Fruit fly (Drosophila melanogaster) Kc167 (cell line): Measurements from ENCODE around the gene Sodh2.

Source experiments
- Myc ChIP-seq: fragments of >200 bp; optimal IDR thresholded peaks from 2 replicates; lab custom pipeline; 2017; ENCODE audit warnings: missing external identifiers
- Sin3A ChIP-seq: fragments of >200 bp; optimal IDR thresholded peaks from 2 replicates; lab custom pipeline; 2018; ENCODE audit warnings: missing external identifiers
- h ChIP-seq: fragments of >200 bp; optimal IDR thresholded peaks from 3 replicates; lab custom pipeline; 2018; ENCODE audit warnings: missing external identifiers
- insv ChIP-seq: fragments of >200 bp; optimal IDR thresholded peaks from 3 replicates; lab custom pipeline; 2018; ENCODE audit warnings: missing external identifiers
- psq ChIP-seq: fragments of >200 bp; optimal IDR thresholded peaks from 2 replicates; lab custom pipeline; 2017; ENCODE audit warnings: missing external identifiers
- ttk ChIP-seq: sonication (Bioruptor generic); optimal IDR thresholded peaks from 2 replicates; lab custom pipeline; 2017; ENCODE audit warnings: missing external identifiers

Sodh2 gene

dm6 chr3R:10878628-10879027 is 2.4 kb downstream of the Sodh2 start:
- no peak for TF ChIP-seq psq (lab: Kevin White, UChicago)
- TF ChIP-seq insv (lab: Kevin White, UChicago), result no peak

dm6 chr3R:10879219-10879618 is 3.0 kb downstream of the Sodh2 start, which contains the start of gene CG14695:
CG14695 (minus strand) TSS chr3R:10879319.
- TF ChIP-seq insv (lab: Kevin White, UChicago) (no peak), Myc (lab: Kevin White, UChicago) (no peak), psq (lab: Kevin White, UChicago) (no peak), ttk (no peak), h (lab: Kevin White, UChicago) (no peak), Sin3A (no peak)

- TF ChIP-seq ttk, result no peak
Measured at dm6 chr3R:10881824-10882559, 5.8 kb downstream of the Sodh2 start, which contains the start of gene Tpc1. Tpc1 (minus strand) TSS chr3R:10882188.

DNA sequence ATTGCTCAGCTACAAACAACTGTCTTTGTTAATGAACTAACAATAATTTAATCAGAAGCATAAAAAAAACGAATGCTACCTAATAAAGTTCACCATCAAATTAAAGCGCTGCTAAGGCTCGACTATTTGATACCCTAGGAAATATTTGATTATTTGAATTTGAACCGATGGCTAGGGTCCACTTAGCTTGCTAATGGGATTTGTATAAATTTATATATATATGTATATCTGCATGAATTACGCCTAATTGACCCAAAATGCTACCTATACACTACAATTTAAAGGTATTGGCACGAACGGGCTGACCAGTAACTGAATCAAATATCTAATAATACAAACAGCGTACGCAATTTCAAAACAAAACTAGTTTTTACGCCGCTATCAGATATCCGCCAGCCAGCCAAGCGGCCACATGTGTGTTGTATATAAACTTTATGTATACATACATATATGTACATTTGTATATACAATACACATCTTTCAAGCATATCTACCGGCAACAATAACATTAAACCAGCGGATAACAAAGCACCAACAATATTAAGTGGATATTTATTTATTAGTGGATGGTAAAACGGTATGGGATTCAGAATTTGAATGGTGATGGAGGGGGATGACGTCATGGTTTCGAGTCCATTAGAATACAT is 8.0 kb downstream of the Sodh2 start:
- TF ChIP-seq h (lab: Kevin White, UChicago) (no peak), insv (lab: Kevin White, UChicago) (no peak)

DNA sequence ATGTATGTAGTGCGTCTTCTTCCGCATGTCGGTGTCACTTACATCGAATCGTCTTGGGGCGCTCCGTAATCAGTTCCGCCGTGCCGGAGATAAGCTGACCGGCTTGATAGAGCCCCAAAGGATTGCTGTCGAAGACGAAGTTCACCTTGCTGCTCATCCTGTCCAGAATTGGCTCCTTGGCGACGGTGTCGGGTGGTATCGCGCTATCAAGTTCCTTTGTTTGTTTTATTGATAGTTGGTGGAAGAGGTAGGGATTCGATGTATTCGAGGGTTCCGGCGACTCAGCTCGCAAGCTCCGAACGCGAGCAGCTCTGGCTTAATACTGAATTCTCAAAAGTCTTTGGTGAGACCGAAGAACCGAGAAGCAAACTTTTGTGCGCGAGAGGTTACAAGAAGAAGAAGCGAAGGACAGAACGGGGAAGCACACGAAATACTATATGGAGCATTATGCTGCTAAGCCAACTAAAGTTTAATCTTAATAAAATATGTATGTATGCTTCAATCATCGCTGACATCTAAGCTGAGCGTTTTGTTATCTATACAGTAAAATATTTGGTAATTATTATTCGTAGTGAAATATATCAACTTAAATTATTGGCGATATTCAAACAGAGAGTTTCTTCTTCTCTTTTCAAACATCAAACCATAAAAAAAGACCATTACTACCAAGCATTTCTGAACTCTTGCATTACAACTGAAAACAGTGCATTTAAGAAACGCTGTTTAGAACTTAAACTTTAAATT is 8.7 kb downstream of the Sodh2 start, which contains the start of gene CG14696:
Gene CG14696 (minus strand): TSS at position 324 of the 744 bp plus-strand sequence.
- TF ChIP-seq insv (lab: Kevin White, UChicago) (no peak), psq (lab: Kevin White, UChicago) (no peak), ttk (no peak), Sin3A (no peak), Myc (lab: Kevin White, UChicago) (no peak), h (lab: Kevin White, UChicago) (no peak)

DNA sequence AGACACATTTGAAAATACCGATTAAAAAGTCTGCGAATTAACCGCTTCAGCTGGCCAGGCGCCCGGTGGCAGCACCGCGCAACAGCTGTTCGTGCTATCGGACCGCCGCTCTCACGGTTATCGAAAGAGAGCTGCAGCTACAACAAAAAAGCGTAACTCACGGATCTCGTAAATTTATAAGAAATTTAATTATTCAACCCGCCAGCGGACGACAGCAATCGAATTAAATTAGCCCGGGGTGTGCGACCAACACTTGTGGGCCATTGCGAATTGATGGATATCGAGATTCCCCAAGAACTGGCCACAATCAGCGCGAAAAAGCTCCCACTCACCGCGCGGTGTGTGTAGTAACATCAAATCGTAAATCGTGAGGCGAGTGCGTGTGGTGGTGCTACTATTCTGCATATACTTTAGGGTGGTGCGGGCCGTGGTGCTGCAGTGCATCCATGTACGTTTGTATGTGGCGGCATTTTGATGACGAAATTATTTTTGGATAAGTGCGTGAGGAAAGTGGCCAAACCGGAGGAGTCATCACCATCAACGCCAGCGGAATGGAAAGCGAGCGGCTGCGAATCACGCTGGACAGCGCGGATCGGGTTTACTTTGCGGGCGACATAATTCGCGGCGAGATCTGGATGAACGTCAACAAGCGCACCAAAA is 9.4 kb downstream of the Sodh2 start, which contains the start of gene Leash:
Gene Leash (plus strand): TSS at position 119 of the 660 bp plus-strand sequence.
- TF ChIP-seq insv (lab: Kevin White, UChicago), result no peak
- TF ChIP-seq Sin3A, result no peak
- no peak for TF ChIP-seq ttk
- TF ChIP-seq Myc (lab: Kevin White, UChicago), result no peak
- TF ChIP-seq psq (lab: Kevin White, UChicago), result no peak
- TF ChIP-seq h (lab: Kevin White, UChicago), result no peak

- TF ChIP-seq ttk (no peak), h (lab: Kevin White, UChicago) (no peak), Sin3A (no peak), psq (lab: Kevin White, UChicago) (no peak), insv (lab: Kevin White, UChicago) (no peak), Myc (lab: Kevin White, UChicago) (no peak)
Measured at dm6 chr3R:10886462-10887315, 10.5 kb downstream of the Sodh2 start.

DNA sequence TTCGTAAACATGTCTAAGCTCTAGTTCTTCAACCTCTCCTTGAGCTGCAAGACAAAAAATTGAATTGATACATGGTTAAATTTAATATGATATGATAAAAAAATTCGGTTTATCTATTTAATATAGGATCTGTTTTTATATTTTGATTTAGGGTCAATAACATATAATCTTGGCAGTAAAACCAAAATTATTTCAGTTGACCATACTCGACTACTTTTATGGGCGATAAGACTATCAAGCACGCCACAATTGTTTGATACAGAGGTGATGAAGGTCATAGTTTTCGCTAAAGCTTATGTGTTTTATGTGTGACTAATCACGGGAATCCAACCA is 12.1 kb downstream of the Sodh2 start:
- TF ChIP-seq Sin3A (no peak), h (lab: Kevin White, UChicago) (no peak), psq (lab: Kevin White, UChicago) (no peak), Myc (lab: Kevin White, UChicago) (no peak), ttk (no peak), insv (lab: Kevin White, UChicago) (no peak)

DNA sequence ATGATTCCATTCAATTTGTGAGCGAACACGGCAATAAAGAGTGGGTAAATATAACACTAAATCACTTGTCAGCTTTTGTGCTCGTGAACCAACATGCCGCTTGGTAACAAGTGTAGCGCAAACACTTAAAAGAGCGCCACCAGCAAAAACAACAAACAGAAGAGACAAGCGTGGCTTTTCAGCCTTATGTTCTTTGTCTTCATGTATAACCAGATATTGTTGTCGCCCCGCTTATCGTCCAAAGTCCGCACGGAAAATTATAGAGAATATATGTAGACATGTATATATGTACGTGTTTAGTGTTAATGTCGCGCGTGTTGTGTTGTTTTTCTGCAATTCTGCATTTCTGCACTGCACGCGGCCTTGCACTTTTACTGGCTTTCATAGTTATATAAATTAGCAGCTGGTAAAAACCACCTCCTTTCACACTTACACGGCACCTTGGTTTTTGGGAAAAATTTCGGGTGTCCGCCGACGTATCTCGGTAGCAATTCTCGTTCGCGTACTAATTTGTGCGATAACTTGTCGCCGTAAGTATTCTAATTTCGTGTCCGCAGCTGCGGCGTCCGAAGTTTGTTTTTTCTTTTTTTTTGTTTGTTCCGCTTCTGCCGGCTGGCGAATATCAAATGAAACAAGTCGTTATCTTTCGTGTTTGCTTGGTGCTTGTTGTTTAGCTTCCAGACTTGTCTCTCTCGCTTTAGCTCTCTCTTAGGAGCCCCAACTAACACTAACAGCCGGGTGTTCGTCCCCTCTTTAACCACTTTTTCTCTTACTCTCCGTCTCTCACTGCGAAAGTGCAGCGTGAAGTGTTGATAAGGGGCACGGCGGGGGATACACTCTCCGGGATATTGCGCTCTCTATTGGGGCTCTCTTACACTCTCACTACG is 12.7 kb downstream of the Sodh2 start:
- no peak for TF ChIP-seq h (lab: Kevin White, UChicago)
- no peak for TF ChIP-seq ttk
- no peak for TF ChIP-seq Sin3A
- TF ChIP-seq psq (lab: Kevin White, UChicago), result no peak
- TF ChIP-seq insv (lab: Kevin White, UChicago), result no peak
- no peak for TF ChIP-seq Myc (lab: Kevin White, UChicago)

DNA sequence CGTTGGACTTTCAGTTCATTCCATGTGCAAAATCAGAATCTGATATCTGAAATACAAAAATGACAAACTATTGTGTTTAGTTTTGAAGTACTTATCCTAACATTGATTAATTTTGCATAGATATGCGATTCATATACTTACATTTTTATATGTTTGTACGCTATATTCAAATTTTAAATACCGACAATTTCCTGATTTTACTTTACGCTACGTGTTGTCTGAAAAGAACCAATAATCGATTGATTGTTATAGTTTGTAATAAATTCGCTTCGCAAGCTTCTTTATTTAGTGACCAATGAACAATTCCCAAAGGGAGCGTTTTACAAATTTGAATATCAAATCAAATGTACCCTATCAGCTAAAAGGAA is 13.3 kb downstream of the Sodh2 start, which contains the start of gene Ak3:
Gene Ak3 (minus strand): TSS at position 69 of the 368 bp plus-strand sequence.
- TF ChIP-seq Myc (lab: Kevin White, UChicago), result no peak
- TF ChIP-seq h (lab: Kevin White, UChicago), result no peak
- TF ChIP-seq ttk, result no peak
- no peak for TF ChIP-seq insv (lab: Kevin White, UChicago)
- no peak for TF ChIP-seq Sin3A
- no peak for TF ChIP-seq psq (lab: Kevin White, UChicago)
